Worm (Caenorhabditis elegans): ENCODE measurements around the gene str-90.

ce11 chrV:8098239-8098638 is 4.8 kb upstream of the str-90 start, which contains the start of gene str-145:
- TF ChIP-seq ZK546.5 (tag; optimal IDR thresholded peaks at IDR 0.05), result no peak
- no peak for TF ChIP-seq ceh-16 (tag; optimal IDR thresholded peaks at IDR 0.05)
- TF ChIP-seq peb-1 (tag; optimal IDR thresholded peaks at IDR 0.05), result no peak
- no peak for TF ChIP-seq ztf-11 (tag; optimal IDR thresholded peaks at IDR 0.05)
- TF ChIP-seq dmd-4 (tag; optimal IDR thresholded peaks at IDR 0.05), result no peak
- no peak for TF ChIP-seq nhr-237 (tag; optimal IDR thresholded peaks at IDR 0.05)
- TF ChIP-seq ztf-1 (GFP tag; conservative IDR thresholded peaks at IDR 0.05), result no peak
- TF ChIP-seq aly-2 (tag; optimal IDR thresholded peaks at IDR 0.05), result no peak
- no peak for TF ChIP-seq skn-1 (tag; optimal IDR thresholded peaks at IDR 0.05)
- TF ChIP-seq lin-39 (tag; optimal IDR thresholded peaks at IDR 0.05), result no peak
